Fruit fly (Drosophila melanogaster) whole organism, wandering third instar larva: ENCODE measurements around the gene CG13840.

Source experiments
- GATAd ChIP-seq: sonication (Bioruptor generic); optimal IDR thresholded peaks from 2 replicates; lab custom pipeline; 2016; ENCODE audit warnings: missing biosample characterization, missing genetic modification characterization
- Hr78 ChIP-seq: fragments of >200 bp; optimal IDR thresholded peaks from 2 replicates; lab custom pipeline; 2017; ENCODE audit warnings: missing biosample characterization, missing genetic modification characterization
- jim ChIP-seq: fragments of 175-275, 200-325 bp; sonication (Bioruptor generic); optimal IDR thresholded peaks from 2 replicates; lab custom pipeline; 2016; ENCODE audit warnings: missing biosample characterization, mild to moderate bottlenecking, missing genetic modification characterization
- pan ChIP-seq: fragments of >200 bp; optimal IDR thresholded peaks from 2 replicates; lab custom pipeline; 2017
- psq ChIP-seq: fragments of 200-800 bp; sonication (Bioruptor generic); optimal IDR thresholded peaks from 3 replicates; lab custom pipeline; 2017; ENCODE audit warnings: missing biosample characterization, mild to moderate bottlenecking, missing genetic modification characterization, moderate library complexity

- TF ChIP-seq Hr78 (no peak), GATAd (GFP tag; lab: Kevin White, UChicago) (no peak), jim (GFP tag; lab: Kevin White, UChicago) (no peak), psq (GFP tag; lab: Kevin White, UChicago) (no peak), pan (lab: Kevin White, UChicago) (no peak)
Measured at dm6 chr3R:22810277-22810676, 5.7 kb downstream of the CG13840 start.
